Fruit fly (Drosophila melanogaster): Measurements from ENCODE around the gene pnt.

Gene pnt

DNA sequence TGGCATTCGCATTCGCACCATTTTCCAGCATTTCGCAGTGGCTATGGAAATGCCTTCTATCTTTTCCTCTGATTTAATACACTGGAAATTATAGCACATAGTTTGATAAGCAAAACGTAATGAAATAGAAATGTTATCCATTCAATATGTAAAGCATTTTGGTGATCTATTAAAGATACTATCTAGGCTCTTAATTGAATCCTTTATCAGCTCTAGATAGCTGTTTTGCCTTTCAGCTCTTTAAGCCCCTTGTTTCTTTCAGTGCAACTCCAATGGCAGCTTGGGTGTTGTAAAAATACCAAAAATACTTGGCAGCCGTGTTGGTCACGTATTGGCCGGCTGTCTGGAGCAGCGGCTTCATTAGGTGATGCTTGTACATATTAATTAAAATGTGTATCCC, 19.1 kb upstream of the pnt start:
- TF ChIP-seq CG17801 (GFP tag; optimal IDR thresholded peaks at IDR 0.05; ENCODE audit: partially characterized antibody): no peak

DNA sequence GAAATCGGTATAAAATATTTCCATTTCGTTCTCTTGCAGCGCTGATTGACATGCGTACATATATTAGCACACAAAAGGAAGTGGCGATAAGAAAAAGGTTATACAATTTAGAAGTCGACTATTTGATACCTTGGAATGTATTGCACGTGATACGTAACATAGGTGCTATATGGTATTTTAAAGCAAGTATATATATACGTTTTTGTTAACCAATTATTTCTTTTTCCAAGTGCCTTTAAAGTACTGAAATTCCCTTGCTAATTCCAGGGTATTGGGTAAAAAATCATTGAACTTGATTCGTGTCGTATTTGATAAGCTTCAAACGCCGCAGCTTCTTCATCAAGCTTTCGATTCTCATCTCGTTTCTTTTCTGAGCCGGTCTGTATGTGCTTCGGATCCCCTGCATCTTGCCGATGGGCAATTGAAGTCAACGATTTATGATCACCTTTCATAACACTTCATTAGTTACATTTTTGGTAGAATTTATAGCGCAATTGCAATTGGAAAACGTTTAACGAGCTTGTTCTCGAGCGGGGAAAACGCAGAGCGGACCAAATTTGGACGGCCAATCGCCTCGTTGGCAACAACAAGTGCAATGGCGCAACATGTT, 17.7 kb upstream of the pnt start, which contains the start of gene CG4408:
CG4408 (minus strand) TSS at position 60 of the 610 bp plus-strand sequence.
- TF ChIP-seq CG17801 (GFP tag; optimal IDR thresholded peaks at IDR 0.05; ENCODE audit: partially characterized antibody): peak; percentile 88

DNA sequence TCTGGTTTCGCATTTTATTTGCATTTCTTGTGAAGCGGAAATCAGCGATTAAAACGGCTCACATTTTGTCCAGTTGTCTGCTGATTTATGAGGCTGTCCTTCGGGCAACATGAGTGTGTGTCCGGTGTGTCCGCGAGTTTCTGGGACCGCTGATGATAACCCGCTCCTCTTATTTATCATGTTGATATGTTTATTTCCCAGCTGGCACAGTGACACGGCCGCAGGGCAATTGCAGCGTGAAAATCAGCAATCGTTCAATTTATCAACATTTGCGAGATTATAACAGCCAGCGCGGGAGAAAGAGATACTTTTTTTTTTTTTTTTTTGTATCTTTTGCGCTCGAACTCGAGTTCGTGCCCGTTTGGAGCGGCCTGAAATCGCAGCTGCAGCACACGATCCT, 14.4 kb upstream of the pnt start:
- no peak for TF ChIP-seq CG17801 (GFP tag; optimal IDR thresholded peaks at IDR 0.05; ENCODE audit: partially characterized antibody)

DNA sequence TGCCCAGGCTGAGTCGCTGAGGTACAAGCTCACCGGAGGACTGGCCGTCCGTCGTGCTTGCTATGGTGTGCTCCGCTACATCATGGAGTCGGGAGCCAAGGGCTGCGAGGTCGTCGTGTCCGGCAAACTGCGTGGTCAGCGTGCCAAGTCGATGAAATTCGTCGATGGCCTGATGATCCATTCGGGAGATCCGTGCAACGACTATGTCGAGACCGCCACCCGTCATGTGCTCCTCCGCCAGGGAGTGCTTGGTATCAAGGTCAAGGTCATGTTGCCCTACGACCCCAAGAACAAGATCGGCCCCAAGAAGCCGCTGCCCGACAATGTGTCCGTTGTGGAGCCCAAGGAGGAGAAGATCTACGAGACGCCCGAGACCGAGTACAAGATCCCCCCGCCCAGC, 13.5 kb upstream of the pnt start:
- no peak for TF ChIP-seq CG17801 (GFP tag; optimal IDR thresholded peaks at IDR 0.05; ENCODE audit: partially characterized antibody)

DNA sequence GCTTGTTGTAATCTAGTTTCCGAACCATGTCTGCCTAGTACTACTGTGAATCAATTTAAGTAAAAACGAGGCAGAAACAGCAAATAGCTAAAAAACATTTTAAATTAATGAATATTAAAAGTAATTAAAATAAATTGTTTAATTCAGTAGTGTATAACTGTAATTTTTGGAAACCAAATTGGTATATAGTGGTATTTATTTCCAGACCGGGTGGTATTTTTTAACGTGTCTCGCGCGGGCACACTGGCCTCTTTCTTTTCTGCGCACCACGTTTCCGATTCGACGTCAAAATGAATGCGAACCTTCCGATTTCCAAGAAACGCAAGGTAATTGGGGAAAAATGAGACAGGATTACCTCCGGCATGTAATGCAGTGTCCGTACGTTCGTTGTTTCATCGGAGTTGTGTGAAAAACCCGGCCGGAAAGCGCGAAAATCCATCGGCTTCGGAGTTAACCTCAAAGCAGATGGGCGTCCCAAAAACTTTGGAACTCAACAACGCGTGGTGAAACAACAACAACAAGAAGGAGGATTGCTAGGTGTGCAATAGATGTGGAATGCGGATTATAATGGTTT, 12.7 kb upstream of the pnt start, which contains the start of gene RpS3:
RpS3 (plus strand) TSS at position 248 of the 574 bp plus-strand sequence.
- TF ChIP-seq CG17801 (GFP tag; optimal IDR thresholded peaks at IDR 0.05; ENCODE audit: partially characterized antibody): peak; percentile 58

DNA sequence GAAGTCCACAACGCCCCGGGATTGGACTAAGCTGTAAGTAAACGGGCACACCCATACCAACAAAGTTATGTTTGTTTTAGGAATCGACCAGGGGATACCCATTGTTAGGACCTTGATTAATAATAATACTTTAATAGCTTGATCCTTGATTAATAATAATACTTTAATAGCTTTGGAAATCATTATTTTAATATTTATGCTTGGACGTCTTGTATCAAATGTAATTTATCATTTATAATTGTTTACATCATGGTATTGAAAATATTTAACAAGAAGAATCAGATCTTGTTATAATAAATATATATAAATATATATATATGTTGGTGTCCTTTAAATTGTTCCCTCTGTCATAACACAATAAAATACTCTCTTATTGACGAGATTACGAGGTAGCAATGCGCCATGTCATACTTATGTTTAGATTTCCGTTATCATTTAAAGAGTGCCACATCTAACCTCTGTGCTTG, 11.0 kb upstream of the pnt start:
- TF ChIP-seq CG17801 (GFP tag; optimal IDR thresholded peaks at IDR 0.05; ENCODE audit: partially characterized antibody): peak; percentile 77

DNA sequence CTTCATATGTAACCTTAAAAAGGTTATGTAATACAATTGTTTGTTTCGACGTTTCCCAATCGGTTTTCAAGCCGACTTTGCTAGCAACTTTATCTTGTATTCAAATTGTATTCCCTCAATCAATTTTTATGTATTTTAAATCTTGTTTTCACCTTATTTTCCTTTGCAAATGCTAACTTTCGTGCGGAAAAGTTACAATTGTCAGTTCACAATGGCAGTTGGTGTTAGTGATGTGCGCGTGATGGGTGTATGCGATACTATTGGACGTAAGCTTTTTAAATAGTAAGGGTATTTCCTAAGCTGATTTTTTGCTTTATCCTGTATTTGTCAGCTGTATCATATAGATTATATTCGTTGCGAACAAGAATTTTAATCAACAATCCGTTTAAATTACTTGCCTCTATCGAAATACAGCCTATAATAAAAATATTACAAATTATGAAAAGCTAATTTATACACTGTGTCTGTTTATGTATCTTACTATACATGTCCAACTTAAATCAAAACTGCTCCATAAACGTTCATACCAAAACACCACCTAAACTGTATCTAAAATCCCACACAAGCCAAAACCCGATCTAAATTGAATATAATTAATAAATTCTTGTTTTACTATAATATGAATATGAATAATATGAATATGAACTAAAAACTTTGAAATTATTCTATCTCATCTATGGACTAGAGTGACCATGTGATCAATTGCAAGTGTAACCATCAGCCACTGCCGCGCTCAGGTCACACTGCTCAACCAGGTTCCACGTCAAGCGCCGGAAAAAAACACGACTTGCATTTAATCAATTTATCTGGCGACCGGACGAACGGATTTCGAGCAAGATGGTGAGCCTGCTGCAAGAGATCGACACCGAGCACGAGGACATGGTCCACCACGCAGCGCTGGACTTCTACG, 10.1 kb upstream of the pnt start, which contains the start of the genes ATPsynCF6 and Sec13:
ATPsynCF6 (minus strand) TSS at position 236 of the 910 bp plus-strand sequence.
Sec13 (plus strand) TSS at position 450 of the 910 bp plus-strand sequence.
- peak; percentile 68 for TF ChIP-seq CG17801 (GFP tag; optimal IDR thresholded peaks at IDR 0.05; ENCODE audit: partially characterized antibody)

DNA sequence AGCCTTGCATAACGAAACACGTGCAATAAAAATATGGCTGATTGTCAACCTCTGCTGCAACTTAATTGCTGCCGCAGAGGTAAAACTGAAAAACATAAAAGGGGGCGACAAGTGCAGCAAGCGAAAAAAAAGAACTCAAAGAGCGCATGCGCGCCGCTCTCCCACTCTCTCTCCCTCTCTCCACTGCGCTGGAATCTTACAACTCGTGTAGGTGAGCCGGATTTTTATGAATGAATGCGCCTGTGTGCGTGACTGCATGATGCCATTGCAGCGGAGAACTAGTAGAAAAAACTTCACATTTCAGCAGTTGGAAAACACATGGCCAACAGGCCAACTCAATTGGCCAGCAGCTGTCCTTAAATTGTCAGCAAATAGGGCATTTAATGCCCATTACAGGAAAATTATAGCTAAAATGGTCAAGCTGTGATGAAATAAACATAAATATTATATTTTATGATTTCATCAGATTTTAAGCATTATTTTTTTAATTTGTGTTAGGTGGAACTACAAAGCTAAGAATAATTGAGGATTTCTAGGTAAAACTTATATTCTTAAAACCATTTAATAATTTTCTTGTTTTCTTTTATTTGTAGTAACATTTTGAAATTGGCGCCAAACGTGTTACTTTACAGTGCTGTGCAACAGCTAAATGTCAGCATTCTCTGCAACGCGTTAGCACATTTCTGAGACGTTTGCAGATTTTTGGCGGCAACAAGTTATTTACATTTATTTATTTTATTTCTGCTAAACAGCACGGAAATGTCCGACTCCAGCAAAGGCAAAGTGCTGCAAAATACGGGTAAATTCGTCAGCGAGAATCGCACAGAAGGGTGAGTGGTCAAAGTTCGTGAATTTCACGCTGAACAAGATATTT, 1.7 kb upstream of the pnt start, which contains the start of gene PolE1:
PolE1 (plus strand) TSS at position 697 of the 874 bp plus-strand sequence.
- peak; percentile 63 for TF ChIP-seq CG17801 (GFP tag; optimal IDR thresholded peaks at IDR 0.05; ENCODE audit: partially characterized antibody)

DNA sequence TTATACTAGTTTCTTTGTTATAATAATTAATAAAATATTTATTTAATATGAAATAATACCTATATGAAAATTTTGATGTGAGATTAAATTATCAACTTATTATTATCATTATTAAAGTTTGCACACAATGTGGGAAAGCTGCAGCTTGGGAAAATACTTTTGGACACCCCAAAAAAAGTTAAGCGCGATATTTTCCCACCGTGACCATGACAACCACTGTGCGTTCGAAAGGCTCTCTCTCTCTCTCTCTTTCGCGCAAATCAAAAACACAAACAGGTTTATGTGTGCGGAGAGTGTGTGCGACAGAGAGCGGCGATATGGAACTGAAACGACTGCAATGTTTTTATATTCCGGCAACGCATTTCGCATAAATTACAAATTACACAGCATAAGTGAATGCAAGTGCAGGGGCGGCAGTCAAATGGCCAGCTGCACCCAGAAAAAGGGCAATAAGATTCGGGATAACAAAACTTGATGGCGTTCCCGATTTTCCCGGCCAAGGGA, 978 bp upstream of the pnt start:
- no peak for TF ChIP-seq CG17801 (GFP tag; optimal IDR thresholded peaks at IDR 0.05; ENCODE audit: partially characterized antibody)

DNA sequence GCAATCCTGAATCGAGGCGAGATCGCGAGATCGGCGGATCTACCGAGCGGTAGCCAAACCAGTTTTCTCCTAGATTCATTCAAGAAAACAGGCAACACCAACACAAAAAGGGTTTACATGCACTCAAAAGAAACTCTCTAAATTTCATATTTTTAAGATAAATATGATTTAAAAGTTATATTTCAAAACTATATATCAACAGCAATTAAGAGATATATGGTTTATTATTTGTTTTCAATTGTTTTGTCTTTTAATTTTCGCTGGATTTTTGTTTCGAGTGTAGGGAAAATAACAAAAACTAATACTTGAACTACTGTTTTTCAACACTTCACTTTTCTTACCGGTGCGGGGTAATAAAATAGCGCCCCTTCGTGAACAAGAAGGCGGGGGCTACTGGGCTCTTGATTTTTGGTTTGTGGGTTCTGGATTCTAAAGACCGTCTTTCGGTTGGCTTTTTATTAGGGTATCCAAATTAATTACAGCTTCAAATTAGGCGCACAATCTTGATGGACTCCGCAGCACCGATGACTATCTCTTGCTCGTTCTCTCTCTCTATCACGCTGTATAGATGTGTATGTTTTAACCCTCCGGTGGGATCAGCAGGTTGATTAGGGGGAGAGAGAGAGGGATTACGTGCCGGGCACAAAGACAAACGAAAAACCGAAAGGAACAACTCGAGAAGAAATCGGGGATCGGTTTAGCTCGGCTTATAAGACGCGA, 750 bp downstream of the pnt start:
- TF ChIP-seq CG17801 (GFP tag; optimal IDR thresholded peaks at IDR 0.05; ENCODE audit: partially characterized antibody): no peak

DNA sequence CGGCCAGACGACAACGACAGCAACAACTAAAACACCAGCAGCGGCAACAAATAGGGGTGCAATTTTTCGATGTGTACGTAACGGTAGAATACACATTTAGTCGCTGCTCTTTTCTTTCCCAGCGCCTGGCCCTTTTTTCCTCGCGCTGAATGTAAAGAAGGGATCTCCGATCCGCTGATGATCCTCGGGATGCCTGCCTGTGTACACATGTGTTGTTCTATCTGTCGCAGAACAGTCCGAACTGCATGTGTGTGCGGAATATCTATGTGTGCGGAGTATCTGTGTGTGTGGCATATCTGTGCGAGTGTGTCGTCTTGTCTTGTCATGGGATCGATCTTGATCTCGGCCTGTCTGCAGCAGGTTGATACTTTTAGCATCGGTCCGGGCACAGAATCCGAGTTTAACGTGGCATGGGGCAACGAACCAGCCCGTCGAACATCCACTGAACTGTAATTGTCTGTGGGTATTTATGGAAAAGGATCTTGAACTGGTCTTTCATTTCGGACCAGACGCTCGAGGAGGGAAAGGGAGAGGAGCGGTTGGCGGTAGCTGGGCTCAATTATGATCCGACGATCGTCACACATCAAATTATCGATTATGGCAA, 2.2 kb downstream of the pnt start:
- no peak for TF ChIP-seq CG17801 (GFP tag; optimal IDR thresholded peaks at IDR 0.05; ENCODE audit: partially characterized antibody)

DNA sequence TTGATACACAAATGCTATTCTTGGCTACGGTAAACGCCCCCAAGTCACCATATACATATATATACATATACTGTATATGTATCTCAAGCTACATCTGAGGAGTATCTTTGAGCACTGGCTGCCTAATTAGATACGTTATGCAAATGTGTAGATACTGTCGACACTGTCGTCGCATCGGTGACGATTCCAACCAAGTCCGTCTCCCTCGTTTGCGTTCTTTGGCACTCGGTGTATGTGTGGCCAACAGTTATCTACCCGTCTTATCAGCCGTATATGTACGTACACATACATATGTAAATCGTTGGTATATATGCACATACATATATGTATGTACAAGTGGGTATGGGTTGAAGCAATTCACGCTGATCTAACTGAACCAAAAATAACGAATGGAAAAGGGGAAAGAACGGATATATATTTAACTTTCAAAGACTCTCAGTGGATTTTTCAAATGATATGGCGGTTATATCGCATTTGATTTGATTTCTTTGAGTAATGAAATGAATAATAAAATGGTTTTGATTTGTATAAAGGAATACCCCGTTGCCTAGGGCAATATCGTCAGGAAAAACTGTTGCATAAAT, 4.1 kb downstream of the pnt start:
- no peak for TF ChIP-seq CG17801 (GFP tag; optimal IDR thresholded peaks at IDR 0.05; ENCODE audit: partially characterized antibody)

DNA sequence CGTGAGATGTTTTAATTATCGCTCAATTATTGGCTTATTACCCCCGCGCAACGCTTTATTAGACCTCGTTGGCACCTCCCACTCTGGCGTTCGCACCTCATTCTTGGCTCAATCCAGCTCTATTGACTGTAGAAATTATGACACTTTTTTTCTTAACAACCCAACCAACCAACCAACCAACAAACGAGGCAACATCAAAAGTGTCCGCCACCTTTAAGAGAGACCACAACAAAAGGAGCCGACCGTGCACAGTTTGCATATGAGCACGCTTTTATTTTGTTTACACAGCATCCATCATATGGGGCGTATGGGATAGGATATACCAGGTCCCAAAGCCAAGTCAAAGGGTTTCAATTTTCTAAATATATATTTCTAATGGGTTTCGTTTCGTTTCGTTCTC, 5.3 kb downstream of the pnt start:
- TF ChIP-seq CG17801 (GFP tag; optimal IDR thresholded peaks at IDR 0.05; ENCODE audit: partially characterized antibody): no peak
